Fruit fly (Drosophila melanogaster): ENCODE results near the gene RacGAP84C.

dm6 chr3R:7285662-7286061 lies at the start of gene RacGAP84C:
- TF ChIP-seq CG34367 (tag; optimal IDR thresholded peaks at IDR 0.05) (no peak), CG10348 (GFP tag; IDR thresholded peaks at IDR 0.05) (no peak), CG8301 (tag; optimal IDR thresholded peaks at IDR 0.05) (no peak), rn (GFP tag; IDR thresholded peaks at IDR 0.05) (no peak), D1 (tag; optimal IDR thresholded peaks at IDR 0.05) (no peak), CG4496 (GFP tag; IDR thresholded peaks at IDR 0.05) (no peak)

All from whole organism, pupa.